Fruit fly (Drosophila melanogaster) whole organism, embryonic: ENCODE measurements around the gene Phb1.

Experiments used
- CG10654 ChIP-seq: fragments of 200-800 bp; sonication (Bioruptor generic); optimal IDR thresholded peaks from 2 replicates; lab custom pipeline; 2016; ENCODE audit warnings: missing biosample characterization, missing genetic modification characterization
- CG11504 ChIP-seq: fragments of 200-800 bp; sonication (Bioruptor generic); optimal IDR thresholded peaks from 3 replicates; lab custom pipeline; 2019; ENCODE audit warnings: missing biosample characterization, mild to moderate bottlenecking, missing genetic modification characterization, moderate library complexity
- CG11723 ChIP-seq: fragments of 200-800 bp; sonication (Bioruptor generic); optimal IDR thresholded peaks from 2 replicates; lab custom pipeline; 2017; ENCODE audit warnings: missing biosample characterization, mild to moderate bottlenecking, missing genetic modification characterization
- CG12071 ChIP-seq: fragments of 200-800 bp; sonication (Bioruptor generic); optimal IDR thresholded peaks from 3 replicates; lab custom pipeline; 2018; ENCODE audit warnings: missing biosample characterization, mild to moderate bottlenecking, missing genetic modification characterization
- CG12299 ChIP-seq: fragments of 200-800 bp; sonication (Bioruptor generic); optimal IDR thresholded peaks from 2 replicates; lab custom pipeline; 2018; ENCODE audit warnings: missing biosample characterization, mild to moderate bottlenecking, missing genetic modification characterization
- CG14965 ChIP-seq: fragments of 200-800 bp; sonication (Bioruptor generic); optimal IDR thresholded peaks from 2 replicates; lab custom pipeline; 2016; ENCODE audit warnings: missing biosample characterization, missing genetic modification characterization, borderline replicate concordance
- CG15269 ChIP-seq: fragments of 200-800 bp; sonication (Bioruptor generic); optimal IDR thresholded peaks from 2 replicates; lab custom pipeline; 2018; ENCODE audit warnings: missing biosample characterization, mild to moderate bottlenecking, missing genetic modification characterization, moderate library complexity
- CG18476 ChIP-seq: fragments of 200-800 bp; sonication (Bioruptor generic); optimal IDR thresholded peaks from 2 replicates; lab custom pipeline; 2016; ENCODE audit warnings: missing biosample characterization, mild to moderate bottlenecking, missing genetic modification characterization
- CG30431 ChIP-seq: fragments of 200-800 bp; sonication (Bioruptor generic); optimal IDR thresholded peaks from 2 replicates; lab custom pipeline; 2017; ENCODE audit warnings: missing biosample characterization, missing genetic modification characterization
- CG31224 ChIP-seq: fragments of 200-800 bp; sonication (Bioruptor generic); IDR thresholded peaks from 2 replicates; pipeline ENCODE4 v1.3.6; 2022; ENCODE audit warnings: missing biosample characterization, missing genetic modification characterization
- CG32767 ChIP-seq: fragments of 200-800 bp; sonication (Bioruptor generic); IDR thresholded peaks from 2 replicates; pipeline ENCODE4 v1.3.6; 2022; ENCODE audit warnings: missing biosample characterization, missing genetic modification characterization
- CG3847 ChIP-seq: fragments of 200-800 bp; sonication (Bioruptor generic); IDR thresholded peaks from 2 replicates; pipeline ENCODE4 v1.3.6; 2022; ENCODE audit warnings: missing biosample characterization, missing genetic modification characterization
- CG4360 ChIP-seq: fragments of 200-800 bp; sonication (Bioruptor generic); IDR thresholded peaks from 2 replicates; pipeline ENCODE4 v1.3.6; 2022; ENCODE audit warnings: missing biosample characterization, missing genetic modification characterization
- CG4404 ChIP-seq: fragments of 200-800 bp; sonication (Bioruptor generic); IDR thresholded peaks from 2 replicates; pipeline ENCODE4 v1.3.6; 2022; ENCODE audit warnings: missing biosample characterization, missing genetic modification characterization
- CG7357 ChIP-seq: fragments of 200-800 bp; sonication (Bioruptor generic); IDR thresholded peaks from 3 replicates; pipeline ENCODE4 v1.3.6; 2022; ENCODE audit warnings: missing biosample characterization, missing genetic modification characterization
- CG7556 ChIP-seq: fragments of 200-800 bp; sonication (Bioruptor generic); optimal IDR thresholded peaks from 2 replicates; lab custom pipeline; 2017; ENCODE audit warnings: missing biosample characterization, mild to moderate bottlenecking, missing genetic modification characterization
- CG7839 ChIP-seq: fragments of 200-800 bp; sonication (Bioruptor generic); optimal IDR thresholded peaks from 3 replicates; lab custom pipeline; 2018; ENCODE audit warnings: missing biosample characterization, mild to moderate bottlenecking, missing genetic modification characterization, moderate library complexity
- CG8478 ChIP-seq: fragments of >200 bp; optimal IDR thresholded peaks from 2 replicates; lab custom pipeline; 2018
- CG8924 ChIP-seq: fragments of 200-800 bp; optimal IDR thresholded peaks from 3 replicates; lab custom pipeline; 2019; ENCODE audit warnings: missing biosample characterization, mild to moderate bottlenecking, missing genetic modification characterization, moderate library complexity
- CG9727 ChIP-seq: fragments of 200-800 bp; sonication (Bioruptor generic); optimal IDR thresholded peaks from 3 replicates; lab custom pipeline; 2017; ENCODE audit warnings: missing biosample characterization, mild to moderate bottlenecking, missing genetic modification characterization
- Hey ChIP-seq: fragments of 200-800 bp; sonication (Bioruptor generic); optimal IDR thresholded peaks from 3 replicates; lab custom pipeline; 2018; ENCODE audit warnings: missing biosample characterization, mild to moderate bottlenecking, missing genetic modification characterization
- Med ChIP-seq: fragments of 200-800 bp; sonication (Bioruptor generic); peaks from one replicate; lab custom pipeline; 2016; ENCODE audit warnings: missing biosample characterization, missing genetic modification characterization, mild to moderate bottlenecking, inconsistent platforms, moderate library complexity
- Meics ChIP-seq: fragments of 200-800 bp; sonication (Bioruptor generic); optimal IDR thresholded peaks from 2 replicates; lab custom pipeline; 2017; ENCODE audit warnings: missing biosample characterization, mild to moderate bottlenecking, missing genetic modification characterization
- Nf-YB ChIP-seq: fragments of 200-800 bp; sonication (Bioruptor generic); optimal IDR thresholded peaks from 3 replicates; lab custom pipeline; 2019; ENCODE audit warnings: missing biosample characterization, mild to moderate bottlenecking, missing genetic modification characterization, moderate library complexity
- PHDP ChIP-seq: fragments of 200-800 bp; sonication (Bioruptor generic); optimal IDR thresholded peaks from 3 replicates; lab custom pipeline; 2018; ENCODE audit warnings: missing biosample characterization, mild to moderate bottlenecking, missing genetic modification characterization, moderate library complexity
- Stat92E ChIP-seq, 3 experiments: fragments of >200 bp in 2 of 3; fragments of 200-800 bp in 1 of 3; sonication (Bioruptor generic) in 1 of 3; optimal IDR thresholded peaks; 2 replicates each; lab custom pipeline; 2017 to 2019; ENCODE audit warnings: missing biosample characterization in 3 of 3, missing genetic modification characterization in 3 of 3, mild to moderate bottlenecking in 1 of 3, moderate library complexity in 1 of 3
- Taf1 ChIP-seq: fragments of 200-800 bp; sonication (Bioruptor generic); IDR thresholded peaks from 2 replicates; pipeline ENCODE4 v1.3.6; 2022; ENCODE audit warnings: missing biosample characterization, missing genetic modification characterization
- Trl ChIP-seq, 3 experiments: fragments of >200 bp in 2 of 3; fragments of 200-800 bp in 1 of 3; sonication (Bioruptor generic) in 1 of 3; optimal IDR thresholded peaks; 2 replicates in 1 of 3; 3 replicates in 2 of 3; lab custom pipeline; 2016 to 2017; ENCODE audit warnings: missing biosample characterization in 1 of 3, missing genetic modification characterization in 1 of 3
- Xbp1 ChIP-seq: fragments of 200-800 bp; sonication (Bioruptor generic); optimal IDR thresholded peaks from 3 replicates; lab custom pipeline; 2016; ENCODE audit warnings: missing biosample characterization, mild to moderate bottlenecking, missing genetic modification characterization
- ac ChIP-seq: fragments of 200-800 bp; sonication (Bioruptor generic); optimal IDR thresholded peaks from 3 replicates; lab custom pipeline; 2017; ENCODE audit warnings: missing biosample characterization, mild to moderate bottlenecking, missing genetic modification characterization
- amos ChIP-seq: fragments of 200-800 bp; sonication (Bioruptor generic); IDR thresholded peaks from 2 replicates; pipeline ENCODE4 v1.3.6; 2022; ENCODE audit warnings: missing biosample characterization, missing genetic modification characterization; ENCODE audit not compliant: partially characterized antibody
- aop ChIP-seq: fragments of 200-800 bp; sonication (Bioruptor generic); IDR thresholded peaks from 2 replicates; pipeline ENCODE4 v1.3.6; 2022; ENCODE audit warnings: missing biosample characterization, missing genetic modification characterization
- ara ChIP-seq: fragments of 200-800 bp; sonication (Bioruptor generic); IDR thresholded peaks from 2 replicates; pipeline ENCODE4 v1.3.6; 2022; ENCODE audit warnings: missing biosample characterization, missing genetic modification characterization
- bbx ChIP-seq: fragments of 200-800 bp; sonication (Bioruptor generic); IDR thresholded peaks from 2 replicates; pipeline ENCODE4 v1.3.6; 2022; ENCODE audit warnings: missing biosample characterization, missing genetic modification characterization; ENCODE audit not compliant: partially characterized antibody
- chm ChIP-seq: fragments of 200-800 bp; sonication (Bioruptor generic); IDR thresholded peaks from 2 replicates; pipeline ENCODE4 v1.3.6; 2022; ENCODE audit warnings: missing biosample characterization, missing genetic modification characterization
- chn ChIP-seq: fragments of 200-800 bp; sonication (Bioruptor generic); optimal IDR thresholded peaks from 2 replicates; lab custom pipeline; 2016; ENCODE audit warnings: missing biosample characterization, missing genetic modification characterization
- da ChIP-seq: fragments of 200-800 bp; sonication (Bioruptor generic); optimal IDR thresholded peaks from 2 replicates; lab custom pipeline; 2016; ENCODE audit warnings: missing biosample characterization, missing genetic modification characterization
- dysf ChIP-seq: fragments of 200-800 bp; sonication (Bioruptor generic); IDR thresholded peaks from 3 replicates; pipeline ENCODE4 v1.3.6; 2022; ENCODE audit warnings: missing biosample characterization, missing genetic modification characterization
- eve ChIP-seq, 2 experiments: fragments of >200 bp; optimal IDR thresholded peaks; 2 replicates each; lab custom pipeline; 2017; ENCODE audit warnings: missing biosample characterization in 2 of 2, missing genetic modification characterization in 2 of 2
- gem ChIP-seq: fragments of 200-800 bp; sonication (Bioruptor generic); optimal IDR thresholded peaks from 2 replicates; lab custom pipeline; 2019; ENCODE audit warnings: missing biosample characterization, mild to moderate bottlenecking, missing genetic modification characterization, moderate library complexity
- nom ChIP-seq: fragments of 200-800 bp; sonication (Bioruptor generic); optimal IDR thresholded peaks from 2 replicates; lab custom pipeline; 2017; ENCODE audit warnings: missing biosample characterization, missing genetic modification characterization, mild to moderate bottlenecking, moderate library complexity, missing genetic modification reagents
- pb ChIP-seq: fragments of 200-800 bp; sonication (Bioruptor generic); optimal IDR thresholded peaks from 3 replicates; lab custom pipeline; 2016; ENCODE audit warnings: missing biosample characterization, missing genetic modification characterization
- pfk ChIP-seq: fragments of 200-800 bp; sonication (Bioruptor generic); optimal IDR thresholded peaks from 2 replicates; lab custom pipeline; 2018; ENCODE audit warnings: missing biosample characterization, mild to moderate bottlenecking, missing genetic modification characterization, moderate library complexity
- scrt ChIP-seq: fragments of 200-800 bp; sonication (Bioruptor generic); optimal IDR thresholded peaks from 2 replicates; lab custom pipeline; 2018; ENCODE audit warnings: missing biosample characterization, mild to moderate bottlenecking, missing genetic modification characterization, moderate library complexity
- sens ChIP-seq: fragments of 200-800 bp; sonication (Bioruptor generic); peaks from one replicate; lab custom pipeline; 2016; ENCODE audit warnings: missing biosample characterization, missing genetic modification characterization
- sisA ChIP-seq: fragments of 200-800 bp; sonication (Bioruptor generic); IDR thresholded peaks from 2 replicates; pipeline ENCODE4 v1.3.6; 2022; ENCODE audit warnings: missing biosample characterization, missing genetic modification characterization
- sr ChIP-seq: fragments of 200-800 bp; sonication (Bioruptor generic); IDR thresholded peaks from 3 replicates; pipeline ENCODE4 v1.3.6; 2022; ENCODE audit warnings: missing biosample characterization, missing genetic modification characterization
- tna ChIP-seq: fragments of 200-800 bp; sonication (Bioruptor generic); IDR thresholded peaks from 2 replicates; pipeline ENCODE4 v1.3.6; 2022; ENCODE audit warnings: missing biosample characterization, missing genetic modification characterization; ENCODE audit not compliant: partially characterized antibody
- twi ChIP-seq: fragments of 200-800 bp; optimal IDR thresholded peaks from 2 replicates; lab custom pipeline; 2019; ENCODE audit warnings: missing biosample characterization, mild to moderate bottlenecking, missing genetic modification characterization, moderate library complexity

Gene Phb1

dm6 chr2L:19134814-19135523, 11.3 kb upstream of the Phb1 start, which contains the start of gene Polr1D (continued):
- peak; percentile 80 for TF ChIP-seq Med (GFP tag; lab: Kevin White, UChicago)
- TF ChIP-seq nom (GFP tag; lab: Kevin White, UChicago) = peak; percentile 12
- TF ChIP-seq Nf-YB (GFP tag; lab: Kevin White, UChicago) = peak; percentile 7
- 0 out of 2 replicates have a peak, but pooled peaks have one; percentile 30 for TF ChIP-seq chm (GFP tag; lab: Robert Waterston, UW)
- peak; percentile 10 for TF ChIP-seq da (GFP tag; lab: Kevin White, UChicago)
- no peak for TF ChIP-seq CG31224
- peak; percentile 59 for TF ChIP-seq CG8924 (tag; lab: Kevin White, UChicago)
- TF ChIP-seq CG7556 (GFP tag; lab: Kevin White, UChicago) = peak; percentile 28
- no peak for TF ChIP-seq eve (GFP tag; optimal IDR thresholded peaks at IDR 0.05; lab: Kevin White, UChicago)
- no peak for TF ChIP-seq ac (GFP tag; lab: Kevin White, UChicago)
- TF ChIP-seq bbx (GFP tag; lab: Robert Waterston, UW) = peak; percentile 57
- TF ChIP-seq CG3847 = peak; percentile 15; the same call in 1 of the 2 replicates
- no peak for TF ChIP-seq CG11723 (GFP tag; lab: Kevin White, UChicago)
- TF ChIP-seq CG14965 (GFP tag; lab: Kevin White, UChicago) = no peak
- TF ChIP-seq CG9727 (GFP tag; lab: Kevin White, UChicago) = peak; percentile 38
- TF ChIP-seq Taf1 (GFP tag; lab: Robert Waterston, UW) = no peak
- peak; percentile 89 for TF ChIP-seq CG4360 (GFP tag; lab: Robert Waterston, UW)
- TF ChIP-seq sens (GFP tag; lab: Kevin White, UChicago) = peak; percentile 84
- peak; percentile 43 for TF ChIP-seq CG7839
- no peak for TF ChIP-seq amos (GFP tag; lab: Robert Waterston, UW)
- no peak for TF ChIP-seq pb (GFP tag; lab: Kevin White, UChicago)
- peak; percentile 76 to 85 for TF ChIP-seq Trl (optimal IDR thresholded peaks at IDR 0.05; lab: Kevin White, UChicago)
- no peak for TF ChIP-seq Trl (GFP tag; optimal IDR thresholded peaks at IDR 0.05; lab: Kevin White, UChicago)
- peak; percentile 48 for TF ChIP-seq gem (tag; lab: Kevin White, UChicago)
- peak; percentile 42 for TF ChIP-seq Hey
- peak; percentile 85 for TF ChIP-seq scrt (GFP tag; lab: Kevin White, UChicago)
- TF ChIP-seq CG12071 (GFP tag; lab: Kevin White, UChicago) = no peak
- no peak for TF ChIP-seq Meics (GFP tag; lab: Kevin White, UChicago)
- no peak for TF ChIP-seq CG30431 (GFP tag; lab: Kevin White, UChicago)
- peak; percentile 54; the same call in 2 of the 3 replicates for TF ChIP-seq CG7357 (GFP tag; lab: Robert Waterston, UW)
- peak; percentile 1 for TF ChIP-seq Xbp1 (GFP tag; lab: Kevin White, UChicago)
- TF ChIP-seq chn (GFP tag; lab: Kevin White, UChicago) = peak; percentile 19
- TF ChIP-seq CG18476 (GFP tag; lab: Kevin White, UChicago) = no peak
- TF ChIP-seq CG4404 (GFP tag; lab: Robert Waterston, UW) = no peak
- 0 out of 2 replicates have a peak, but pooled peaks have one; percentile 6 for TF ChIP-seq aop (GFP tag; lab: Robert Waterston, UW)
- peak; percentile 95 for TF ChIP-seq sr
- TF ChIP-seq Stat92E (GFP tag; optimal IDR thresholded peaks at IDR 0.05; lab: Kevin White, UChicago) = no peak
- 0 out of 2 replicates have a peak, but pooled peaks have one; percentile 16 for TF ChIP-seq sisA (GFP tag; lab: Robert Waterston, UW)
- peak; percentile 21; the same call in 1 of the 3 replicates for TF ChIP-seq dysf (GFP tag; lab: Robert Waterston, UW)
- peak; percentile 14 for TF ChIP-seq PHDP (tag; lab: Kevin White, UChicago)
- TF ChIP-seq pfk (GFP tag; lab: Kevin White, UChicago) = peak; percentile 100
- peak; percentile 41; the same call in 1 of the 2 replicates for TF ChIP-seq ara (GFP tag; lab: Robert Waterston, UW)
- TF ChIP-seq CG11504 (tag; lab: Kevin White, UChicago) = peak; percentile 43
- peak; percentile 86 for TF ChIP-seq twi (tag; lab: Kevin White, UChicago)
- TF ChIP-seq CG32767 (GFP tag; lab: Robert Waterston, UW) = peak; percentile 83
- TF ChIP-seq CG15269 = peak; percentile 51
- TF ChIP-seq CG12299 = peak; percentile 54
- TF ChIP-seq tna (GFP tag; lab: Robert Waterston, UW) = 0 out of 2 replicates have a peak, but pooled peaks have one; percentile 16
- TF ChIP-seq CG10654 (GFP tag; lab: Kevin White, UChicago) = no peak
- peak; percentile 82 for TF ChIP-seq CG8478 (lab: Kevin White, UChicago)
